Fruit fly (Drosophila melanogaster) whole organism, embryonic: ENCODE data around the gene CG8668.
A peak's percentile ranks its signal among the peaks of the same experiment; 100 is the strongest.

Source experiments
- Antp ChIP-seq: fragments of 200-800 bp; sonication (Bioruptor generic); optimal IDR thresholded peaks from 3 replicates; lab custom pipeline; 2016; ENCODE audit warnings: missing biosample characterization, missing genetic modification characterization
- Bteb2 ChIP-seq: fragments of 200-800 bp; sonication (Bioruptor generic); optimal IDR thresholded peaks from 2 replicates; lab custom pipeline; 2016; ENCODE audit warnings: missing biosample characterization, missing genetic modification characterization
- CG1024 ChIP-seq: fragments of 200-800 bp; sonication (Bioruptor generic); IDR thresholded peaks from 2 replicates; pipeline ENCODE4 v1.3.6; 2022; ENCODE audit warnings: missing biosample characterization, missing genetic modification characterization
- CG10366 ChIP-seq: fragments of 200-800 bp; sonication (Bioruptor generic); IDR thresholded peaks from 2 replicates; pipeline ENCODE4 v1.3.6; 2022; ENCODE audit warnings: missing biosample characterization, missing genetic modification characterization
- CG1233 ChIP-seq: fragments of 200-800 bp; sonication (Bioruptor generic); optimal IDR thresholded peaks from 4 replicates; lab custom pipeline; 2018; ENCODE audit warnings: missing biosample characterization, mild to moderate bottlenecking, missing genetic modification characterization
- CG12391 ChIP-seq: fragments of 200-800 bp; sonication (Bioruptor generic); optimal IDR thresholded peaks from 3 replicates; lab custom pipeline; 2018; ENCODE audit warnings: missing biosample characterization, mild to moderate bottlenecking, missing genetic modification characterization, moderate library complexity
- CG13296 ChIP-seq: fragments of 200-800 bp; sonication (Bioruptor generic); optimal IDR thresholded peaks from 3 replicates; lab custom pipeline; 2018; ENCODE audit warnings: missing biosample characterization, mild to moderate bottlenecking, missing genetic modification characterization
- CG15269 ChIP-seq: fragments of 200-800 bp; sonication (Bioruptor generic); optimal IDR thresholded peaks from 2 replicates; lab custom pipeline; 2018; ENCODE audit warnings: missing biosample characterization, mild to moderate bottlenecking, missing genetic modification characterization, moderate library complexity
- CG15514 ChIP-seq: fragments of 200-800 bp; sonication (Bioruptor generic); optimal IDR thresholded peaks from 3 replicates; lab custom pipeline; 2017; ENCODE audit warnings: missing biosample characterization, missing genetic modification characterization, mild to moderate bottlenecking, moderate library complexity, missing genetic modification reagents
- CG1647 ChIP-seq: fragments of 200-800 bp; sonication (Bioruptor generic); optimal IDR thresholded peaks from 3 replicates; lab custom pipeline; 2016; ENCODE audit warnings: missing biosample characterization, missing genetic modification characterization
- CG1792 ChIP-seq: fragments of 200-800 bp; sonication (Bioruptor generic); optimal IDR thresholded peaks from 2 replicates; lab custom pipeline; 2016; ENCODE audit warnings: missing biosample characterization, missing genetic modification characterization
- CG18262 ChIP-seq: fragments of 200-800 bp; optimal IDR thresholded peaks from 3 replicates; lab custom pipeline; 2019; ENCODE audit warnings: missing biosample characterization, mild to moderate bottlenecking, missing genetic modification characterization, moderate library complexity
- CG2116 ChIP-seq: fragments of 200-800 bp; sonication (Bioruptor generic); optimal IDR thresholded peaks from 3 replicates; lab custom pipeline; 2018; ENCODE audit warnings: missing biosample characterization, mild to moderate bottlenecking, missing genetic modification characterization
- CG30403 ChIP-seq: fragments of 200-800 bp; sonication (Bioruptor generic); optimal IDR thresholded peaks from 3 replicates; lab custom pipeline; 2016; ENCODE audit warnings: missing biosample characterization, missing genetic modification characterization
- CG3163 ChIP-seq: fragments of 200-800 bp; sonication (Bioruptor generic); optimal IDR thresholded peaks from 3 replicates; lab custom pipeline; 2016; ENCODE audit warnings: missing biosample characterization, missing genetic modification characterization
- CG4328 ChIP-seq: fragments of 200-800 bp; sonication (Bioruptor generic); optimal IDR thresholded peaks from 3 replicates; lab custom pipeline; 2017; ENCODE audit warnings: missing biosample characterization, missing genetic modification reagents, missing genetic modification characterization
- CG6765 ChIP-seq: fragments of 200-800 bp; sonication (Bioruptor generic); optimal IDR thresholded peaks from 3 replicates; lab custom pipeline; 2017; ENCODE audit warnings: missing biosample characterization, mild to moderate bottlenecking, missing genetic modification characterization
- CG7357 ChIP-seq: fragments of 200-800 bp; sonication (Bioruptor generic); IDR thresholded peaks from 3 replicates; pipeline ENCODE4 v1.3.6; 2022; ENCODE audit warnings: missing biosample characterization, missing genetic modification characterization
- CG8281 ChIP-seq: fragments of 200-800 bp; sonication (Bioruptor generic); optimal IDR thresholded peaks from 2 replicates; lab custom pipeline; 2018; ENCODE audit warnings: missing biosample characterization, mild to moderate bottlenecking, missing genetic modification characterization, moderate library complexity
- CG8765 ChIP-seq: fragments of 200-800 bp; sonication (Bioruptor generic); IDR thresholded peaks from 2 replicates; pipeline ENCODE4 v1.3.6; 2022; ENCODE audit warnings: missing biosample characterization, missing genetic modification characterization
- CG9215 ChIP-seq: fragments of 200-800 bp; sonication (Bioruptor generic); IDR thresholded peaks from 2 replicates; pipeline ENCODE4 v1.3.6; 2022; ENCODE audit warnings: missing biosample characterization, missing genetic modification characterization
- Camta ChIP-seq: fragments of 200-800 bp; sonication (Bioruptor generic); optimal IDR thresholded peaks from 2 replicates; lab custom pipeline; 2016; ENCODE audit warnings: missing biosample characterization, missing genetic modification characterization
- D ChIP-seq, 2 experiments: fragments of 200-800 bp in 1 of 2; fragments of >200 bp in 1 of 2; sonication (Bioruptor generic) in 1 of 2; optimal IDR thresholded peaks; 2 replicates in 1 of 2; 3 replicates in 1 of 2; lab custom pipeline; 2017; ENCODE audit warnings: mild to moderate bottlenecking in 1 of 2, missing biosample characterization in 1 of 2, missing genetic modification characterization in 1 of 2, missing genetic modification reagents in 1 of 2
- ERR ChIP-seq: fragments of 200-800 bp; sonication (Bioruptor generic); optimal IDR thresholded peaks from 2 replicates; lab custom pipeline; 2016; ENCODE audit warnings: missing biosample characterization, missing genetic modification characterization
- Hey ChIP-seq: fragments of 200-800 bp; sonication (Bioruptor generic); optimal IDR thresholded peaks from 3 replicates; lab custom pipeline; 2018; ENCODE audit warnings: missing biosample characterization, mild to moderate bottlenecking, missing genetic modification characterization
- Kr ChIP-seq: fragments of 200-800 bp; sonication (Bioruptor generic); optimal IDR thresholded peaks from 2 replicates; lab custom pipeline; 2017; ENCODE audit warnings: missing biosample characterization, mild to moderate bottlenecking, missing genetic modification characterization
- Nf-YA ChIP-seq: fragments of 200-800 bp; sonication (Bioruptor generic); IDR thresholded peaks from 2 replicates; pipeline ENCODE4 v1.3.6; 2022; ENCODE audit warnings: missing biosample characterization, missing genetic modification characterization
- Opbp ChIP-seq: fragments of 200-800 bp; sonication (Bioruptor generic); IDR thresholded peaks from 3 replicates; pipeline ENCODE4 v1.3.6; 2022; ENCODE audit warnings: missing biosample characterization, missing genetic modification characterization; ENCODE audit not compliant: partially characterized antibody
- PHDP ChIP-seq: fragments of 200-800 bp; sonication (Bioruptor generic); optimal IDR thresholded peaks from 3 replicates; lab custom pipeline; 2018; ENCODE audit warnings: missing biosample characterization, mild to moderate bottlenecking, missing genetic modification characterization, moderate library complexity
- Taf1 ChIP-seq: fragments of 200-800 bp; sonication (Bioruptor generic); IDR thresholded peaks from 2 replicates; pipeline ENCODE4 v1.3.6; 2022; ENCODE audit warnings: missing biosample characterization, missing genetic modification characterization
- Xbp1 ChIP-seq: fragments of 200-800 bp; sonication (Bioruptor generic); optimal IDR thresholded peaks from 3 replicates; lab custom pipeline; 2016; ENCODE audit warnings: missing biosample characterization, mild to moderate bottlenecking, missing genetic modification characterization
- bab2 ChIP-seq: fragments of 200-800 bp; sonication (Bioruptor generic); optimal IDR thresholded peaks from 2 replicates; lab custom pipeline; 2016; ENCODE audit warnings: missing biosample characterization, missing genetic modification characterization
- btn ChIP-seq: fragments of 200-800 bp; sonication (Bioruptor generic); optimal IDR thresholded peaks from 2 replicates; lab custom pipeline; 2016; ENCODE audit warnings: missing biosample characterization, missing genetic modification characterization
- dysf ChIP-seq: fragments of 200-800 bp; sonication (Bioruptor generic); IDR thresholded peaks from 3 replicates; pipeline ENCODE4 v1.3.6; 2022; ENCODE audit warnings: missing biosample characterization, missing genetic modification characterization
- fd64A ChIP-seq: fragments of 200-800 bp; sonication (Bioruptor generic); optimal IDR thresholded peaks from 3 replicates; lab custom pipeline; 2018; ENCODE audit warnings: missing biosample characterization, mild to moderate bottlenecking, missing genetic modification characterization
- fru ChIP-seq: fragments of >200 bp; optimal IDR thresholded peaks from 2 replicates; lab custom pipeline; 2017
- gcm ChIP-seq: fragments of 200-800 bp; sonication (Bioruptor generic); optimal IDR thresholded peaks from 2 replicates; lab custom pipeline; 2019; ENCODE audit warnings: missing biosample characterization, mild to moderate bottlenecking, missing genetic modification characterization, moderate library complexity
- gfzf ChIP-seq: fragments of 200-800 bp; sonication (Bioruptor generic); optimal IDR thresholded peaks from 2 replicates; lab custom pipeline; 2016; ENCODE audit warnings: missing biosample characterization, mild to moderate bottlenecking, missing genetic modification characterization, moderate library complexity
- h ChIP-seq: fragments of >200 bp; optimal IDR thresholded peaks from 2 replicates; lab custom pipeline; 2017
- jing ChIP-seq: fragments of 200-800 bp; sonication (Bioruptor generic); optimal IDR thresholded peaks from 2 replicates; lab custom pipeline; 2018; ENCODE audit warnings: missing biosample characterization, mild to moderate bottlenecking, missing genetic modification characterization
- lov ChIP-seq, 2 experiments: fragments of 200-800 bp in 1 of 2; fragments of >200 bp in 1 of 2; sonication (Bioruptor generic) in 1 of 2; IDR thresholded peaks in 1 of 2; optimal IDR thresholded peaks in 1 of 2; 2 replicates in 1 of 2; 3 replicates in 1 of 2; pipeline versions ENCODE4 v1.3.6 to Lab custom; 2017 to 2022; ENCODE audit warnings: missing biosample characterization in 1 of 2, missing genetic modification characterization in 1 of 2
- luna ChIP-seq: fragments of 200-800 bp; sonication (Bioruptor generic); optimal IDR thresholded peaks from 2 replicates; lab custom pipeline; 2016; ENCODE audit warnings: missing biosample characterization, missing genetic modification characterization
- nau ChIP-seq: fragments of 200-800 bp; sonication (Bioruptor generic); optimal IDR thresholded peaks from 3 replicates; lab custom pipeline; 2017; ENCODE audit warnings: missing biosample characterization, mild to moderate bottlenecking, missing genetic modification characterization, missing genetic modification reagents
- salm ChIP-seq: fragments of 200-800 bp; sonication (Bioruptor generic); optimal IDR thresholded peaks from 2 replicates; lab custom pipeline; 2018; ENCODE audit warnings: missing biosample characterization, mild to moderate bottlenecking, missing genetic modification characterization
- slou ChIP-seq: fragments of 200-800 bp; sonication (Bioruptor generic); optimal IDR thresholded peaks from 3 replicates; lab custom pipeline; 2016; ENCODE audit warnings: missing biosample characterization, missing genetic modification characterization
- stc ChIP-seq: fragments of 200-800 bp; sonication (Bioruptor generic); IDR thresholded peaks from 2 replicates; pipeline ENCODE4 v1.3.6; 2022; ENCODE audit warnings: missing biosample characterization, missing genetic modification characterization
- tap ChIP-seq: fragments of 200-800 bp; optimal IDR thresholded peaks from 3 replicates; lab custom pipeline; 2019; ENCODE audit warnings: missing biosample characterization, mild to moderate bottlenecking, missing genetic modification characterization, moderate library complexity
- tna ChIP-seq: fragments of 200-800 bp; sonication (Bioruptor generic); IDR thresholded peaks from 2 replicates; pipeline ENCODE4 v1.3.6; 2022; ENCODE audit warnings: missing biosample characterization, missing genetic modification characterization; ENCODE audit not compliant: partially characterized antibody
- tup ChIP-seq: fragments of 200-800 bp; sonication (Bioruptor generic); optimal IDR thresholded peaks from 2 replicates; lab custom pipeline; 2016; ENCODE audit warnings: missing biosample characterization, mild to moderate bottlenecking, missing genetic modification characterization, moderate library complexity
- vvl ChIP-seq: fragments of 200-800 bp; sonication (Bioruptor generic); IDR thresholded peaks from 2 replicates; pipeline ENCODE4 v1.3.6; 2022; ENCODE audit warnings: missing biosample characterization, missing genetic modification characterization

The CG8668 gene

dm6 chr2L:8164219-8164618 lies 37.4 kb downstream of the CG8668 start (continued):
- TF ChIP-seq slou (GFP tag; lab: Kevin White, UChicago) (peak; percentile 18), Camta (GFP tag; lab: Kevin White, UChicago) (peak; percentile 78), Opbp (GFP tag; lab: Robert Waterston, UW) (no peak), CG15514 (GFP tag; lab: Kevin White, UChicago) (peak; percentile 54), nau (GFP tag; lab: Kevin White, UChicago) (peak; percentile 88), CG2116 (GFP tag; lab: Kevin White, UChicago) (peak; percentile 59), ERR (GFP tag; lab: Kevin White, UChicago) (peak; percentile 7), CG1233 (GFP tag; lab: Kevin White, UChicago) (peak; percentile 90), bab2 (GFP tag; lab: Kevin White, UChicago) (peak; percentile 83), CG15269 (peak; percentile 65), CG7357 (GFP tag; lab: Robert Waterston, UW) (no peak), fru (lab: Kevin White, UChicago) (no peak), Kr (GFP tag; lab: Kevin White, UChicago) (peak; percentile 74), tap (tag; lab: Kevin White, UChicago) (peak; percentile 78), Taf1 (GFP tag; lab: Robert Waterston, UW) (no peak), h (lab: Kevin White, UChicago) (no peak), CG30403 (GFP tag; lab: Kevin White, UChicago) (peak; percentile 11), CG4328 (GFP tag; lab: Kevin White, UChicago) (peak; percentile 50), CG10366 (no peak; the same call in 1 of the 2 replicates), CG13296 (GFP tag; lab: Kevin White, UChicago) (peak; percentile 67), stc (GFP tag; lab: Robert Waterston, UW) (peak; percentile 68; the same call in 1 of the 2 replicates), CG9215 (GFP tag; lab: Robert Waterston, UW) (no peak), dysf (GFP tag; lab: Robert Waterston, UW) (peak; percentile 29; the same call in 1 of the 3 replicates), Hey (peak; percentile 34), CG1024 (GFP tag; lab: Robert Waterston, UW) (peak; percentile 76; the same call in 1 of the 2 replicates), salm (tag; lab: Kevin White, UChicago) (peak; percentile 85), CG1647 (GFP tag; lab: Kevin White, UChicago) (peak; percentile 78), gcm (peak; percentile 86), jing (GFP tag; lab: Kevin White, UChicago) (peak; percentile 55), CG6765 (no peak), fd64A (GFP tag; lab: Kevin White, UChicago) (peak; percentile 92), CG1792 (GFP tag; lab: Kevin White, UChicago) (peak; percentile 80), CG18262 (peak; percentile 81), CG12391 (peak; percentile 54), Bteb2 (GFP tag; lab: Kevin White, UChicago) (peak; percentile 54), CG3163 (GFP tag; lab: Kevin White, UChicago) (peak; percentile 34), tup (peak; percentile 66), D (optimal IDR thresholded peaks at IDR 0.05; lab: Kevin White, UChicago) (no peak), D (GFP tag; optimal IDR thresholded peaks at IDR 0.05; lab: Kevin White, UChicago) (peak; percentile 88), lov (optimal IDR thresholded peaks at IDR 0.05; lab: Kevin White, UChicago) (no peak), lov (GFP tag; IDR thresholded peaks at IDR 0.05; lab: Robert Waterston, UW) (peak; percentile 90), btn (peak; percentile 51), gfzf (GFP tag; lab: Kevin White, UChicago) (no peak), vvl (GFP tag; lab: Robert Waterston, UW) (peak; percentile 82), CG8765 (GFP tag; lab: Robert Waterston, UW) (no peak), Antp (GFP tag; lab: Kevin White, UChicago) (peak; percentile 15), luna (GFP tag; lab: Kevin White, UChicago) (peak; percentile 20), tna (GFP tag; lab: Robert Waterston, UW) (no peak), Xbp1 (peak; percentile 58), PHDP (peak; percentile 76), CG8281 (tag; lab: Kevin White, UChicago) (peak; percentile 55), Nf-YA (GFP tag; lab: Robert Waterston, UW) (peak; percentile 59)
